Fruit fly (Drosophila melanogaster): Measurements from ENCODE around the gene CG42822.
"Not testable (repeated sequence)": the region's sequence is repeated elsewhere in the genome, so short reads cannot be mapped to it uniquely, and the experiment has no call there.

The CG42822 gene

dm6 chr3R:17449402-17449801, 35.7 kb downstream of the CG42822 start:
- TF ChIP-seq Eip78C (GFP tag), result peak; percentile 34
- TF ChIP-seq CG31627 (GFP tag; optimal IDR thresholded peaks at IDR 0.05), result peak; percentile 6
- no peak for TF ChIP-seq Sox15 (GFP tag; optimal IDR thresholded peaks at IDR 0.05)

dm6 chr3R:17456676-17457075, 43.0 kb downstream of the CG42822 start, which contains the start of gene CG14330:
CG14330 (minus strand) TSS chr3R:17456776.
- TF ChIP-seq Eip78C (GFP tag); fd85E (GFP tag; optimal IDR thresholded peaks at IDR 0.05); achi (GFP tag; optimal IDR thresholded peaks at IDR 0.05): not testable (repeated sequence)
